Fruit fly (Drosophila melanogaster): ENCODE data around the gene Mrp4.

The Mrp4 gene

dm6 chr3R:11617363-11617762 is 48.3 kb downstream of the Mrp4 start (continued):
- TF ChIP-seq CG17328 (GFP tag; IDR thresholded peaks at IDR 0.05) = 0 out of 2 replicates have a peak, but pooled peaks have one; percentile 10
- TF ChIP-seq Camta (GFP tag; optimal IDR thresholded peaks at IDR 0.05) = peak; percentile 5
- peak; percentile 62 for TF ChIP-seq CG15601 (tag; optimal IDR thresholded peaks at IDR 0.05)
- no peak for TF ChIP-seq CG2116 (GFP tag; optimal IDR thresholded peaks at IDR 0.05)
- TF ChIP-seq CG3065 (GFP tag; optimal IDR thresholded peaks at IDR 0.05) = no peak
- no peak for TF ChIP-seq gt (GFP tag; IDR thresholded peaks at IDR 0.05)
- peak; percentile 28 for TF ChIP-seq pnt (GFP tag; optimal IDR thresholded peaks at IDR 0.05)
- TF ChIP-seq CG11504 (tag; optimal IDR thresholded peaks at IDR 0.05) = peak; percentile 53
- TF ChIP-seq CG16815 (GFP tag; optimal IDR thresholded peaks at IDR 0.05) = peak; percentile 48
- TF ChIP-seq CG2875 (GFP tag; optimal IDR thresholded peaks at IDR 0.05) = peak; percentile 52
- no peak for TF ChIP-seq CG14014 (GFP tag; IDR thresholded peaks at IDR 0.05)
- TF ChIP-seq Antp (GFP tag; optimal IDR thresholded peaks at IDR 0.05) = peak; percentile 6
- TF ChIP-seq CG4707 (GFP tag; optimal IDR thresholded peaks at IDR 0.05) = no peak
- peak; percentile 11 for TF ChIP-seq CoRest (tag; optimal IDR thresholded peaks at IDR 0.05)
- no peak for TF ChIP-seq emc (GFP tag; optimal IDR thresholded peaks at IDR 0.05)
- TF ChIP-seq Lim3 (GFP tag; IDR thresholded peaks at IDR 0.05) = no peak
- TF ChIP-seq row (GFP tag; IDR thresholded peaks at IDR 0.05) = peak; percentile 38; the same call in 2 of the 3 replicates
- TF ChIP-seq Hey (tag; optimal IDR thresholded peaks at IDR 0.05) = no peak
- TF ChIP-seq CG6689 (GFP tag; IDR thresholded peaks at IDR 0.05) = peak; percentile 39; the same call in 1 of the 2 replicates
- no peak for TF ChIP-seq wdn (GFP tag; IDR thresholded peaks at IDR 0.05)
- TF ChIP-seq CG13775 (GFP tag; optimal IDR thresholded peaks at IDR 0.05) = no peak
- peak; percentile 4 for TF ChIP-seq CG17359 (tag; optimal IDR thresholded peaks at IDR 0.05)
- TF ChIP-seq tin (GFP tag; optimal IDR thresholded peaks at IDR 0.05) = peak; percentile 13
- TF ChIP-seq CG33557 (GFP tag; optimal IDR thresholded peaks at IDR 0.05) = peak; percentile 54
- peak; percentile 77 for TF ChIP-seq zf30C (GFP tag; optimal IDR thresholded peaks at IDR 0.05)
- TF ChIP-seq CG9437 (GFP tag; optimal IDR thresholded peaks at IDR 0.05) = peak; percentile 25
- no peak for TF ChIP-seq tll (GFP tag; optimal IDR thresholded peaks at IDR 0.05)
- no peak for TF ChIP-seq Hr3 (GFP tag; optimal IDR thresholded peaks at IDR 0.05)
- peak; percentile 60 for TF ChIP-seq nmo (GFP tag; optimal IDR thresholded peaks at IDR 0.05)
- peak; percentile 82 for TF ChIP-seq CG2712 (tag; optimal IDR thresholded peaks at IDR 0.05)
- TF ChIP-seq Ptx1 (GFP tag; IDR thresholded peaks at IDR 0.05) = 0 out of 2 replicates have a peak, but pooled peaks have one; percentile 21
- no peak for TF ChIP-seq ewg (GFP tag; optimal IDR thresholded peaks at IDR 0.05)
- TF ChIP-seq CG3407 (GFP tag; optimal IDR thresholded peaks at IDR 0.05) = peak; percentile 41
- no peak for TF ChIP-seq vfl (GFP tag; optimal IDR thresholded peaks at IDR 0.05)
- TF ChIP-seq CG1647 (GFP tag; optimal IDR thresholded peaks at IDR 0.05) = no peak
- TF ChIP-seq CG13424 (tag; optimal IDR thresholded peaks at IDR 0.05) = peak; percentile 35
- TF ChIP-seq CG7963 (GFP tag; IDR thresholded peaks at IDR 0.05; ENCODE audit: partially characterized antibody) = no peak
- TF ChIP-seq CG10267 (tag; optimal IDR thresholded peaks at IDR 0.05) = peak; percentile 52
- TF ChIP-seq sima (GFP tag; optimal IDR thresholded peaks at IDR 0.05) = no peak
- TF ChIP-seq Eip74EF (GFP tag; optimal IDR thresholded peaks at IDR 0.05) = peak in 1 of 2 experiments; percentile 8
- TF ChIP-seq ken (GFP tag; IDR thresholded peaks at IDR 0.05) = no peak
- TF ChIP-seq Chrac-16 (GFP tag; optimal IDR thresholded peaks at IDR 0.05) = peak; percentile 18
- TF ChIP-seq Lhr (GFP tag; optimal IDR thresholded peaks at IDR 0.05) = no peak
- TF ChIP-seq Bgb (GFP tag; IDR thresholded peaks at IDR 0.05; ENCODE audit: partially characterized antibody) = no peak
- TF ChIP-seq prd (optimal IDR thresholded peaks at IDR 0.05) = no peak
- peak; percentile 7; the same call in 1 of the 3 replicates for TF ChIP-seq prd (GFP tag; IDR thresholded peaks at IDR 0.05)
- TF ChIP-seq gcm2 (GFP tag; optimal IDR thresholded peaks at IDR 0.05) = no peak
- peak; percentile 25 for TF ChIP-seq lilli (GFP tag; optimal IDR thresholded peaks at IDR 0.05)
- peak; percentile 46 for TF ChIP-seq CG8924 (tag; optimal IDR thresholded peaks at IDR 0.05)
- no peak for TF ChIP-seq Fer1 (GFP tag; optimal IDR thresholded peaks at IDR 0.05)
